Fruit fly (Drosophila melanogaster) whole organism, prepupa: ENCODE results near the gene MED20.

Experiments
- CG11902 ChIP-seq: fragments of 200-800 bp; sonication (Bioruptor generic); optimal IDR thresholded peaks from 3 replicates; lab custom pipeline; 2016; ENCODE audit warnings: missing biosample characterization, missing genetic modification characterization
- CG16779 ChIP-seq: fragments of 200-800 bp; sonication (Bioruptor generic); optimal IDR thresholded peaks from 3 replicates; lab custom pipeline; 2017; ENCODE audit warnings: missing biosample characterization, mild to moderate bottlenecking, missing genetic modification characterization
- Eip75B ChIP-seq: fragments of 200-800 bp; sonication (Bioruptor generic); optimal IDR thresholded peaks from 3 replicates; lab custom pipeline; 2016; ENCODE audit warnings: missing biosample characterization, missing genetic modification characterization
- Gug ChIP-seq: fragments of 200-800 bp; sonication (Bioruptor generic); IDR thresholded peaks from 2 replicates; pipeline ENCODE4 v1.3.6; 2022; ENCODE audit warnings: missing biosample characterization, missing genetic modification characterization
- Hr39 ChIP-seq: fragments of 200-800 bp; sonication (Bioruptor generic); optimal IDR thresholded peaks from 2 replicates; lab custom pipeline; 2016; ENCODE audit warnings: missing biosample characterization, missing genetic modification characterization
- Sox102F ChIP-seq: fragments of 200-800 bp; sonication (Bioruptor generic); optimal IDR thresholded peaks from 2 replicates; lab custom pipeline; 2016; ENCODE audit warnings: missing biosample characterization, mild to moderate bottlenecking, missing genetic modification characterization
- spab ChIP-seq: fragments of 200-800 bp; sonication (Bioruptor generic); optimal IDR thresholded peaks from 2 replicates; lab custom pipeline; 2017; ENCODE audit warnings: missing biosample characterization, mild to moderate bottlenecking, missing genetic modification characterization, missing genetic modification reagents
- ss ChIP-seq, 2 experiments: fragments of 200-800 bp; sonication (Bioruptor generic); optimal IDR thresholded peaks; 2 replicates in 1 of 2; 3 replicates in 1 of 2; lab custom pipeline; 2017 to 2018; ENCODE audit warnings: mild to moderate bottlenecking in 2 of 2, missing biosample characterization in 2 of 2, missing genetic modification characterization in 2 of 2, moderate library complexity in 1 of 2

- TF ChIP-seq CG16779 (tag; lab: Kevin White, UChicago) (no peak), spab (GFP tag; lab: Kevin White, UChicago) (no peak), Gug (no peak), Eip75B (GFP tag; lab: Kevin White, UChicago) (no peak), Hr39 (GFP tag; lab: Kevin White, UChicago) (no peak), Sox102F (GFP tag; lab: Kevin White, UChicago) (no peak), CG11902 (GFP tag; lab: Kevin White, UChicago) (no peak), ss (GFP tag; optimal IDR thresholded peaks at IDR 0.05; lab: Kevin White, UChicago) (no peak)
Observed at dm6 chr2L:8099050-8099449, 26.4 kb upstream of the MED20 start.
